Worm (Caenorhabditis elegans) whole organism, L4/young adult: Measurements from ENCODE around the gene T22F3.7.
"Not testable (repeated sequence)": the region's sequence is repeated elsewhere in the genome, so short reads cannot be mapped to it uniquely, and the experiment has no call there.

Source experiments
- dao-5 ChIP-seq: sonication (generic microtip); optimal IDR thresholded peaks from 2 replicates; lab custom pipeline; 2016; ENCODE audit warnings: missing genotype, missing genetic modification characterization, moderate library complexity, missing compliant biosample characterization
- him-1 ChIP-seq: sonication (generic microtip); optimal IDR thresholded peaks from 2 replicates; lab custom pipeline; 2016; ENCODE audit warnings: missing genotype, missing genetic modification reagents, missing genetic modification characterization, missing compliant biosample characterization

ce11 chrV:3597052-3597451 is 3.4 kb downstream of the T22F3.7 start, which contains the start of gene srh-212:
- not testable (repeated sequence) for TF ChIP-seq dao-5 (tag; lab: Kevin White, UChicago); him-1
